Worm (Caenorhabditis elegans) whole organism, L4 larva: Measurements from ENCODE around the gene egl-43.

ENCODE experiments used
- D1046.2 ChIP-seq: fragments of 200-800 bp; sonication (Bioruptor generic); IDR thresholded peaks from 2 replicates; pipeline ENCODE4 v1.3.6; 2022; ENCODE audit warnings: missing genetic modification characterization, missing compliant biosample characterization
- F26F4.8 ChIP-seq: fragments of 200-800 bp; sonication (Bioruptor generic); conservative IDR thresholded peaks from 2 replicates; pipeline ENCODE4 v1.3.6; 2022; ENCODE audit warnings: missing genetic modification characterization, missing compliant biosample characterization
- F37D6.2 ChIP-seq: sonication (generic microtip); optimal IDR thresholded peaks from 2 replicates; lab custom pipeline; 2016; ENCODE audit warnings: mild to moderate bottlenecking, missing genetic modification characterization, missing compliant biosample characterization
- F49E8.2 ChIP-seq: sonication (generic microtip); optimal IDR thresholded peaks from 2 replicates; lab custom pipeline; 2016; ENCODE audit warnings: missing compliant biosample characterization, mild to moderate bottlenecking, missing genetic modification characterization, borderline replicate concordance
- T20F7.1 ChIP-seq: fragments of 200-800 bp; sonication (Bioruptor generic); optimal IDR thresholded peaks from 2 replicates; lab custom pipeline; 2018; ENCODE audit warnings: mild to moderate bottlenecking, missing genetic modification characterization, missing compliant biosample characterization
- Y5F2A.4 ChIP-seq: fragments of 200-800 bp; sonication (Bioruptor generic); optimal IDR thresholded peaks from 2 replicates; lab custom pipeline; 2018; ENCODE audit warnings: mild to moderate bottlenecking, missing genetic modification characterization, missing compliant biosample characterization
- ZK546.5 ChIP-seq, 2 experiments: sonication (generic microtip); optimal IDR thresholded peaks; 2 replicates each; lab custom pipeline; 2017; ENCODE audit warnings: missing biosample characterization in 2 of 2, missing genetic modification characterization in 2 of 2
- aly-2 ChIP-seq: sonication (generic microtip); optimal IDR thresholded peaks from 2 replicates; lab custom pipeline; 2018; ENCODE audit warnings: missing biosample characterization, missing genetic modification characterization
- ama-1 ChIP-seq: fragments of 150-350 bp; optimal IDR thresholded peaks from 2 replicates; lab custom pipeline; 2014; ENCODE audit warnings: inconsistent platforms, mixed read lengths
- arid-1 ChIP-seq: fragments of 200-800 bp; sonication (Bioruptor generic); conservative IDR thresholded peaks from 2 replicates; pipeline ENCODE4 v1.3.6; 2022; ENCODE audit warnings: missing genetic modification reagents, missing genetic modification characterization, missing compliant biosample characterization
- ceh-20 ChIP-seq: fragments of 200-800 bp; sonication (Bioruptor generic); IDR thresholded peaks from 2 replicates; pipeline ENCODE4 v1.3.6; 2022; ENCODE audit warnings: missing genetic modification reagents, missing genetic modification characterization, missing compliant biosample characterization
- ceh-62 ChIP-seq: sonication (generic microtip); optimal IDR thresholded peaks from 2 replicates; lab custom pipeline; 2017; ENCODE audit warnings: missing biosample characterization, missing genetic modification characterization
- ceh-82 ChIP-seq: sonication (generic microtip); optimal IDR thresholded peaks from 2 replicates; lab custom pipeline; 2017; ENCODE audit warnings: missing biosample characterization, missing genetic modification characterization
- ces-1 ChIP-seq: fragments of 150-350 bp; sonication (generic microtip); optimal IDR thresholded peaks from 4 replicates; lab custom pipeline; 2014; ENCODE audit warnings: missing biosample characterization, missing genetic modification reagents, missing genetic modification characterization
- cey-2 ChIP-seq: sonication (generic microtip); optimal IDR thresholded peaks from 3 replicates; lab custom pipeline; 2017; ENCODE audit warnings: missing genetic modification characterization, mild to moderate bottlenecking, missing compliant biosample characterization, antibody characterized with exemption, borderline replicate concordance; ENCODE audit not compliant: insufficient read depth
- ctbp-1 ChIP-seq: fragments of 200-800 bp; sonication (Bioruptor generic); IDR thresholded peaks from 2 replicates; pipeline ENCODE4 v1.3.6; 2022; ENCODE audit warnings: missing genetic modification reagents, missing genetic modification characterization, missing compliant biosample characterization
- daf-16 ChIP-seq, 3 experiments: sonication (generic microtip); optimal IDR thresholded peaks; 2 replicates each; lab custom pipeline; 2016 to 2017; ENCODE audit warnings: missing genetic modification characterization in 3 of 3, missing genetic modification reagents in 3 of 3, mild to moderate bottlenecking in 2 of 3, missing compliant biosample characterization in 2 of 3, missing biosample characterization in 1 of 3, moderate library complexity in 1 of 3
- dmd-6 ChIP-seq: fragments of 200-800 bp; sonication (Bioruptor generic); IDR thresholded peaks from 2 replicates; pipeline ENCODE4 v1.3.6; 2022; ENCODE audit warnings: missing genetic modification reagents, missing genetic modification characterization, missing compliant biosample characterization
- dmd-8 ChIP-seq: fragments of 200-800 bp; sonication (Bioruptor generic); IDR thresholded peaks from 2 replicates; pipeline ENCODE4 v1.3.6; 2022; ENCODE audit warnings: missing genetic modification characterization, missing compliant biosample characterization
- dmd-9 ChIP-seq: fragments of 200-800 bp; sonication (Bioruptor generic); IDR thresholded peaks from 2 replicates; pipeline ENCODE4 v1.3.6; 2022; ENCODE audit warnings: missing genetic modification reagents, missing genetic modification characterization, missing compliant biosample characterization
- egl-43 ChIP-seq: fragments of 200-800 bp; sonication (Bioruptor generic); IDR thresholded peaks from 2 replicates; pipeline ENCODE4 v1.3.6; 2022; ENCODE audit warnings: missing genetic modification reagents, missing genetic modification characterization, missing compliant biosample characterization
- fos-1 ChIP-seq: fragments of 150-350 bp; optimal IDR thresholded peaks from 2 replicates; lab custom pipeline; 2014; ENCODE audit warnings: missing biosample characterization, missing genetic modification characterization
- hlh-30 ChIP-seq: sonication (generic microtip); optimal IDR thresholded peaks from 2 replicates; lab custom pipeline; 2017; ENCODE audit warnings: antibody characterized with exemption, mild to moderate bottlenecking, missing genetic modification characterization, missing compliant biosample characterization; ENCODE audit not compliant: insufficient read depth
- jun-1 ChIP-seq: fragments of 150-350 bp; optimal IDR thresholded peaks from 2 replicates; lab custom pipeline; 2014; ENCODE audit warnings: missing biosample characterization, missing genetic modification reagents, missing genetic modification characterization
- lin-13 ChIP-seq: fragments of 150-350 bp; optimal IDR thresholded peaks from 2 replicates; lab custom pipeline; 2014; ENCODE audit warnings: missing biosample characterization, missing genetic modification reagents, missing genetic modification characterization
- lin-15B ChIP-seq: fragments of 150-350 bp; sonication (generic microtip); optimal IDR thresholded peaks from 3 replicates; lab custom pipeline; 2014; ENCODE audit warnings: missing biosample characterization, missing genetic modification characterization
- lin-29 ChIP-seq: fragments of 200-800 bp; sonication (Bioruptor generic); IDR thresholded peaks from 2 replicates; pipeline ENCODE4 v1.3.6; 2022; ENCODE audit warnings: missing genetic modification reagents, missing genetic modification characterization, missing compliant biosample characterization
- lin-38 ChIP-seq: fragments of 200-800 bp; sonication (Bioruptor generic); IDR thresholded peaks from 2 replicates; pipeline ENCODE4 v1.3.6; 2022; ENCODE audit warnings: missing genetic modification reagents, missing genetic modification characterization, missing compliant biosample characterization
- lir-3 ChIP-seq: sonication (generic microtip); optimal IDR thresholded peaks from 2 replicates; lab custom pipeline; 2016; ENCODE audit warnings: mild to moderate bottlenecking, missing genetic modification characterization, missing compliant biosample characterization
- mdt-29 ChIP-seq: fragments of 200-800 bp; sonication (Bioruptor generic); IDR thresholded peaks from 2 replicates; pipeline ENCODE4 v1.3.6; 2022; ENCODE audit warnings: missing genetic modification reagents, missing genetic modification characterization, missing compliant biosample characterization
- mes-2 ChIP-seq: sonication (generic microtip); optimal IDR thresholded peaks from 2 replicates; lab custom pipeline; 2016; ENCODE audit warnings: missing genotype, mild to moderate bottlenecking, missing genetic modification characterization, missing compliant biosample characterization; ENCODE audit not compliant: poor library complexity, severe bottlenecking
- mxl-2 ChIP-seq: fragments of 200-800 bp; sonication (Bioruptor generic); conservative IDR thresholded peaks from 2 replicates; pipeline ENCODE4 v1.3.6; 2022; ENCODE audit warnings: missing genetic modification reagents, missing genetic modification characterization, missing compliant biosample characterization
- mxl-3 ChIP-seq: fragments of 200-800 bp; sonication (Bioruptor generic); optimal IDR thresholded peaks from 2 replicates; lab custom pipeline; 2018; ENCODE audit warnings: mild to moderate bottlenecking, missing genetic modification characterization, missing compliant biosample characterization
- nhr-11 ChIP-seq: fragments of 150-350 bp; optimal IDR thresholded peaks from 2 replicates; lab custom pipeline; 2014; ENCODE audit warnings: missing biosample characterization, missing genetic modification characterization
- nhr-28 ChIP-seq: fragments of 150-350 bp; optimal IDR thresholded peaks from 2 replicates; lab custom pipeline; 2014; ENCODE audit warnings: missing biosample characterization, missing genetic modification characterization
- nhr-42 ChIP-seq: fragments of 200-800 bp; sonication (Bioruptor generic); IDR thresholded peaks from 2 replicates; pipeline ENCODE4 v1.3.6; 2022; ENCODE audit warnings: missing genetic modification characterization, missing compliant biosample characterization
- nhr-48 ChIP-seq: sonication (generic microtip); optimal IDR thresholded peaks from 2 replicates; lab custom pipeline; 2016; ENCODE audit warnings: mild to moderate bottlenecking, missing genetic modification characterization, missing compliant biosample characterization
- nhr-6 ChIP-seq: fragments of 150-350 bp; optimal IDR thresholded peaks from 2 replicates; lab custom pipeline; 2014; ENCODE audit warnings: missing biosample characterization, missing genetic modification characterization
- php-3 ChIP-seq: fragments of 200-800 bp; sonication (Bioruptor generic); IDR thresholded peaks from 2 replicates; pipeline ENCODE4 v1.3.6; 2022; ENCODE audit warnings: missing genetic modification reagents, missing genetic modification characterization, missing compliant biosample characterization
- pqm-1 ChIP-seq: sonication (generic microtip); optimal IDR thresholded peaks from 2 replicates; lab custom pipeline; 2017; ENCODE audit warnings: missing biosample characterization, missing genetic modification characterization
- rbr-2 ChIP-seq: sonication (generic microtip); optimal IDR thresholded peaks from 2 replicates; lab custom pipeline; 2016; ENCODE audit warnings: missing genotype, missing genetic modification characterization, missing compliant biosample characterization
- set-16 ChIP-seq: fragments of 200-800 bp; sonication (Bioruptor generic); IDR thresholded peaks from 2 replicates; pipeline ENCODE4 v1.3.6; 2022; ENCODE audit warnings: missing genetic modification reagents, missing genetic modification characterization, missing compliant biosample characterization
- skn-1 ChIP-seq: fragments of 150-350 bp; optimal IDR thresholded peaks from 2 replicates; lab custom pipeline; 2014; ENCODE audit warnings: missing biosample characterization, missing genetic modification characterization
- snpc-4 ChIP-seq: fragments of 150-350 bp; optimal IDR thresholded peaks from 2 replicates; lab custom pipeline; 2014; ENCODE audit warnings: missing biosample characterization, missing genetic modification characterization
- spr-1 ChIP-seq: sonication (generic microtip); optimal IDR thresholded peaks from 2 replicates; lab custom pipeline; 2016; ENCODE audit warnings: mild to moderate bottlenecking, missing genetic modification characterization, missing compliant biosample characterization
- tag-97 ChIP-seq: fragments of 200-800 bp; sonication (Bioruptor generic); IDR thresholded peaks from 2 replicates; pipeline ENCODE4 v1.3.6; 2022; ENCODE audit warnings: missing genetic modification characterization, missing compliant biosample characterization
- unc-130 ChIP-seq: sonication (generic microtip); optimal IDR thresholded peaks from 2 replicates; lab custom pipeline; 2016; ENCODE audit warnings: missing genetic modification reagents, missing genetic modification characterization, missing compliant biosample characterization
- unc-62 ChIP-seq, 3 experiments: fragments of 150-350 bp in 1 of 3; sonication (generic microtip); optimal IDR thresholded peaks in 2 of 3; peaks in 1 of 3; 1 replicate in 1 of 3; 2 replicates in 2 of 3; lab custom pipeline; 2014 to 2017; ENCODE audit warnings: missing biosample characterization in 3 of 3, missing genetic modification characterization in 3 of 3, missing genetic modification reagents in 3 of 3, missing genotype in 1 of 3
- zfp-2 ChIP-seq: sonication (generic microtip); optimal IDR thresholded peaks from 2 replicates; lab custom pipeline; 2016; ENCODE audit warnings: mild to moderate bottlenecking, missing genetic modification characterization, missing compliant biosample characterization
- zfp-3 ChIP-seq: fragments of 200-800 bp; sonication (Bioruptor generic); conservative IDR thresholded peaks from 2 replicates; pipeline ENCODE4 v1.3.6; 2022; ENCODE audit warnings: missing genetic modification reagents, missing genetic modification characterization, missing compliant biosample characterization
- zip-2 ChIP-seq: fragments of 150-350 bp; optimal IDR thresholded peaks from 2 replicates; lab custom pipeline; 2014; ENCODE audit warnings: missing biosample characterization, missing genetic modification characterization
- ztf-7 ChIP-seq: fragments of 150-350 bp; optimal IDR thresholded peaks from 2 replicates; lab custom pipeline; 2014; ENCODE audit warnings: missing biosample characterization, missing genetic modification characterization

egl-43 gene

ce11 chrII:10001065-10001464 is 46.1 kb downstream of the egl-43 start, which contains the start of gene nlt-1:
nlt-1 (minus strand) TSS chrII:10001142.
- TF ChIP-seq zfp-2 (tag; lab: Kevin White, UChicago) (no peak), D1046.2 (GFP tag; lab: Robert Waterston, UW) (no peak), daf-16 (GFP tag; optimal IDR thresholded peaks at IDR 0.05; lab: Kevin White, UChicago) (no peak), daf-16 (tag; optimal IDR thresholded peaks at IDR 0.05; lab: Kevin White, UChicago) (peak; percentile 89), nhr-28 (tag; lab: Kevin White, UChicago) (peak; percentile 96), unc-62 (GFP tag; optimal IDR thresholded peaks at IDR 0.05 in 1 of 2; lab: Kevin White, UChicago) (peak in 1 of 2 experiments; percentile 20), unc-62 (tag; optimal IDR thresholded peaks at IDR 0.05; lab: Kevin White, UChicago) (no peak), lin-15B (tag; lab: Kevin White, UChicago) (no peak), mxl-3 (GFP tag; lab: Kevin White, UChicago) (no peak), nhr-48 (tag; lab: Kevin White, UChicago) (peak; percentile 70), F26F4.8 (GFP tag; lab: Robert Waterston, UW) (no peak), ceh-20 (GFP tag; lab: Robert Waterston, UW) (peak; percentile 92), snpc-4 (tag; lab: Kevin White, UChicago) (no peak), hlh-30 (tag; lab: Kevin White, UChicago) (peak; percentile 39), pqm-1 (tag; lab: Kevin White, UChicago) (peak; percentile 91), unc-130 (GFP tag; lab: Kevin White, UChicago) (no peak), ceh-82 (no peak), fos-1 (tag; lab: Kevin White, UChicago) (no peak), rbr-2 (no peak), F37D6.2 (no peak), F49E8.2 (tag; lab: Kevin White, UChicago) (no peak), arid-1 (GFP tag; lab: Robert Waterston, UW) (no peak), nhr-6 (peak; percentile 24), spr-1 (no peak), ztf-7 (tag; lab: Kevin White, UChicago) (no peak), ces-1 (GFP tag; lab: Kevin White, UChicago) (no peak), zip-2 (tag; lab: Kevin White, UChicago) (no peak), php-3 (GFP tag; lab: Robert Waterston, UW) (peak; percentile 98), zfp-3 (GFP tag; lab: Robert Waterston, UW) (no peak), ZK546.5 (tag; optimal IDR thresholded peaks at IDR 0.05; lab: Kevin White, UChicago) (no peak), lin-29 (GFP tag; lab: Robert Waterston, UW) (no peak), skn-1 (tag; lab: Kevin White, UChicago) (no peak), lir-3 (tag; lab: Kevin White, UChicago) (no peak), mes-2 (tag; lab: Kevin White, UChicago) (peak; percentile 13), egl-43 (GFP tag; lab: Robert Waterston, UW) (no peak), Y5F2A.4 (GFP tag; lab: Kevin White, UChicago) (no peak), dmd-9 (GFP tag; lab: Robert Waterston, UW) (no peak), lin-38 (GFP tag; lab: Robert Waterston, UW) (no peak), dmd-6 (GFP tag; lab: Robert Waterston, UW) (peak; percentile 91), ama-1 (lab: Kevin White, UChicago) (no peak), set-16 (GFP tag; lab: Robert Waterston, UW) (no peak), T20F7.1 (peak; percentile 43), ceh-62 (tag; lab: Kevin White, UChicago) (no peak), mxl-2 (GFP tag; lab: Robert Waterston, UW) (no peak), lin-13 (GFP tag; lab: Kevin White, UChicago) (no peak), aly-2 (no peak), jun-1 (tag; lab: Kevin White, UChicago) (no peak), tag-97 (GFP tag; lab: Robert Waterston, UW) (no peak), mdt-29 (GFP tag; lab: Robert Waterston, UW) (no peak), dmd-8 (GFP tag; lab: Robert Waterston, UW) (no peak), cey-2 (tag; lab: Kevin White, UChicago) (no peak), nhr-42 (GFP tag; lab: Robert Waterston, UW) (no peak), ctbp-1 (GFP tag; lab: Robert Waterston, UW) (no peak), nhr-11 (tag; lab: Kevin White, UChicago) (peak; percentile 28)
